Worm (Caenorhabditis elegans): ENCODE measurements around the gene C54D2.6.

DNA sequence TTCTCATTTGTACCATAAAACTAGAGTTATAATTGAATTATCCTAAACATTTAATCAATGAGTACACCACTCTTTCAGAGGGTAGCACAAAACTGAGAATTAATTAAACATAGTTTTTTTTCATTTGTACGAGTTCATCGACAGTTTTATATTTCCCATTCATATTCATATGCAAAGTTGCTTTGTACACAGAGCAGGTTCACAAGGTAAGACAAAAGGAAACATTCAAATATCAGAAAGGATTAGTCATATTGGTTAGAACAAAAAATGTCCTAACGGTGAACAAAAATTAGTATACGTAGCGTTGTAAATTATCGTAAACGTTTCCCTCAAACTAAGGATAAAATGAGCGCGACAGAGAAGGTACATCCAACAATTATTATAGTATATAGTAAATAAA lies 34.0 kb upstream of the C54D2.6 start:
- TF ChIP-seq unc-39 (tag; optimal IDR thresholded peaks at IDR 0.05) (no peak), nhr-102 (tag; optimal IDR thresholded peaks at IDR 0.05) (no peak), nhr-10 (tag; optimal IDR thresholded peaks at IDR 0.05) (no peak), lin-1 (GFP tag; IDR thresholded peaks at IDR 0.05) (no peak), nhr-28 (tag; optimal IDR thresholded peaks at IDR 0.05) (no peak)
